Worm (Caenorhabditis elegans) whole organism, L2 larva: ENCODE results near the gene hil-6.

Source experiments
- C34F6.9 ChIP-seq: fragments of 150-350 bp; optimal IDR thresholded peaks from 2 replicates; lab custom pipeline; 2014; ENCODE audit warnings: missing biosample characterization, missing genetic modification characterization
- F13H6.1 ChIP-seq: sonication (generic microtip); optimal IDR thresholded peaks from 2 replicates; lab custom pipeline; 2016; ENCODE audit warnings: missing genetic modification characterization, missing compliant biosample characterization
- R02D3.7 ChIP-seq: fragments of 150-350 bp; optimal IDR thresholded peaks from 2 replicates; lab custom pipeline; 2014; ENCODE audit warnings: missing biosample characterization, missing genetic modification characterization
- Y55F3AM.14 ChIP-seq: fragments of 200-800 bp; sonication (Bioruptor generic); optimal IDR thresholded peaks from 2 replicates; lab custom pipeline; 2018; ENCODE audit warnings: mild to moderate bottlenecking, missing genetic modification characterization, missing compliant biosample characterization
- alr-1 ChIP-seq: fragments of 150-350 bp; optimal IDR thresholded peaks from 2 replicates; lab custom pipeline; 2014; ENCODE audit warnings: missing biosample characterization, missing genetic modification characterization
- aly-2 ChIP-seq: fragments of 150-350 bp; optimal IDR thresholded peaks from 2 replicates; lab custom pipeline; 2014; ENCODE audit warnings: missing biosample characterization, missing genetic modification characterization
- blmp-1 ChIP-seq: sonication (generic microtip); optimal IDR thresholded peaks from 2 replicates; lab custom pipeline; 2017; ENCODE audit warnings: missing genetic modification characterization, mild to moderate bottlenecking, missing compliant biosample characterization, antibody characterized with exemption, moderate library complexity; ENCODE audit not compliant: insufficient read depth
- crh-2 ChIP-seq: sonication (generic microtip); optimal IDR thresholded peaks from 2 replicates; lab custom pipeline; 2017; ENCODE audit warnings: missing biosample characterization, missing genetic modification characterization
- dmd-4 ChIP-seq: sonication (generic microtip); optimal IDR thresholded peaks from 2 replicates; lab custom pipeline; 2017; ENCODE audit warnings: missing biosample characterization, missing genetic modification characterization
- egl-27 ChIP-seq: sonication (generic microtip); optimal IDR thresholded peaks from 3 replicates; lab custom pipeline; 2017; ENCODE audit warnings: missing biosample characterization, missing genetic modification reagents, missing genetic modification characterization
- elt-1 ChIP-seq: fragments of 150-350 bp; optimal IDR thresholded peaks from 2 replicates; lab custom pipeline; 2014; ENCODE audit warnings: missing biosample characterization, missing genetic modification characterization
- elt-3 ChIP-seq: sonication (generic microtip); optimal IDR thresholded peaks from 2 replicates; lab custom pipeline; 2017; ENCODE audit warnings: missing biosample characterization, missing genetic modification characterization
- fos-1 ChIP-seq: fragments of 150-350 bp; optimal IDR thresholded peaks from 2 replicates; lab custom pipeline; 2014; ENCODE audit warnings: missing biosample characterization, missing genetic modification characterization
- lin-13 ChIP-seq: fragments of 150-350 bp; optimal IDR thresholded peaks from 2 replicates; lab custom pipeline; 2014; ENCODE audit warnings: missing biosample characterization, missing genetic modification reagents, missing genetic modification characterization
- lin-39 ChIP-seq: fragments of 150-350 bp; optimal IDR thresholded peaks from 2 replicates; lab custom pipeline; 2014; ENCODE audit warnings: missing biosample characterization, missing genetic modification reagents, missing genetic modification characterization
- mdl-1 ChIP-seq, 2 experiments: fragments of 150-350 bp in 1 of 2; sonication (generic microtip) in 1 of 2; optimal IDR thresholded peaks; 2 replicates each; lab custom pipeline; 2017; ENCODE audit warnings: missing biosample characterization in 2 of 2, missing genetic modification characterization in 2 of 2
- nhr-10 ChIP-seq: sonication (generic microtip); optimal IDR thresholded peaks from 2 replicates; lab custom pipeline; 2017; ENCODE audit warnings: missing biosample characterization, missing genetic modification characterization
- nhr-11 ChIP-seq: fragments of 150-350 bp; optimal IDR thresholded peaks from 2 replicates; lab custom pipeline; 2014; ENCODE audit warnings: missing biosample characterization, missing genetic modification characterization
- nhr-12 ChIP-seq: fragments of 150-350 bp; optimal IDR thresholded peaks from 2 replicates; lab custom pipeline; 2014; ENCODE audit warnings: missing biosample characterization, missing genetic modification characterization
- nhr-129 ChIP-seq: fragments of 150-350 bp; optimal IDR thresholded peaks from 2 replicates; lab custom pipeline; 2014; ENCODE audit warnings: missing biosample characterization, missing genetic modification characterization
- nhr-21 ChIP-seq: fragments of 150-350 bp; optimal IDR thresholded peaks from 2 replicates; lab custom pipeline; 2014; ENCODE audit warnings: missing biosample characterization, missing genetic modification characterization
- nhr-23 ChIP-seq: fragments of 150-350 bp; optimal IDR thresholded peaks from 2 replicates; lab custom pipeline; 2014; ENCODE audit warnings: missing biosample characterization, missing genetic modification reagents, missing genetic modification characterization
- nhr-237 ChIP-seq: fragments of 150-350 bp; optimal IDR thresholded peaks from 2 replicates; lab custom pipeline; 2014; ENCODE audit warnings: missing biosample characterization, missing genetic modification characterization
- nhr-6 ChIP-seq: fragments of 150-350 bp; optimal IDR thresholded peaks from 2 replicates; lab custom pipeline; 2014; ENCODE audit warnings: missing biosample characterization, missing genetic modification characterization
- nhr-77 ChIP-seq: fragments of 150-350 bp; optimal IDR thresholded peaks from 2 replicates; lab custom pipeline; 2014; ENCODE audit warnings: missing biosample characterization, missing genetic modification characterization
- peb-1 ChIP-seq: fragments of 150-350 bp; optimal IDR thresholded peaks from 2 replicates; lab custom pipeline; 2014; ENCODE audit warnings: missing biosample characterization, missing genetic modification characterization
- sem-4 ChIP-seq: fragments of 150-350 bp; optimal IDR thresholded peaks from 2 replicates; lab custom pipeline; 2014; ENCODE audit warnings: missing biosample characterization, missing genetic modification reagents, missing genetic modification characterization
- skn-1 ChIP-seq: sonication (generic microtip); optimal IDR thresholded peaks from 2 replicates; lab custom pipeline; 2017; ENCODE audit warnings: missing biosample characterization, missing genetic modification characterization
- sma-9 ChIP-seq, 2 experiments: fragments of 150-350 bp in 1 of 2; sonication (generic microtip) in 1 of 2; optimal IDR thresholded peaks; 2 replicates each; lab custom pipeline; 2014 to 2016; ENCODE audit warnings: missing genetic modification characterization in 2 of 2, mild to moderate bottlenecking in 1 of 2, missing biosample characterization in 1 of 2, missing compliant biosample characterization in 1 of 2, missing genetic modification reagents in 1 of 2, moderate library complexity in 1 of 2
- unc-62 ChIP-seq: fragments of 150-350 bp; optimal IDR thresholded peaks from 2 replicates; lab custom pipeline; 2014; ENCODE audit warnings: missing biosample characterization, missing genetic modification reagents, missing genetic modification characterization
- ztf-1 ChIP-seq: fragments of 200-800 bp; sonication (Bioruptor generic); conservative IDR thresholded peaks from 2 replicates; pipeline ENCODE4 v1.3.6; 2022; ENCODE audit warnings: missing genetic modification characterization, missing compliant biosample characterization
- ztf-11 ChIP-seq: sonication (generic microtip); optimal IDR thresholded peaks from 2 replicates; lab custom pipeline; 2017; ENCODE audit warnings: missing biosample characterization, missing genetic modification characterization
- ztf-4 ChIP-seq: fragments of 150-350 bp; optimal IDR thresholded peaks from 2 replicates; lab custom pipeline; 2014; ENCODE audit warnings: missing biosample characterization, missing genetic modification characterization

hil-6 gene

DNA sequence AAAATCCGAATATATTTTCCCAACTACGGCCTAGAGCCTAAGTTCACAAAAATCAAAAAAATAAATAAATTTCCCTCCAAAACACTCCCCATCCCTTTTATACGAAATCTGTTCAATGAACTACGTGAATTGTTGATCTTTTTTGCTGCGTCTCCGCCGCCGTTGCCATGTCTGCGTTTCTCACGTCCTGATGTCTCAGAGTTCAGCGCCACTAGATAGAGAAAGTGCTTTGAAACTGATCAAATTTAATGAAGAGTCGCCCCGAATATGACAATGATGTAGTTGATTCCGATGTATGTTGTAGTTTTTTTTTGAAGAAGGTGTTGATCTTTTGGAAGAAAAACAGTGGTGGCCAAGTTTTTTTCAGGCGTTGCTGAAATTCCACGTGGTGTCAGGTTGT, 22.9 kb upstream of the hil-6 start:
- TF ChIP-seq lin-39 (no peak), alr-1 (tag; lab: Kevin White, UChicago) (no peak), aly-2 (tag; lab: Kevin White, UChicago) (no peak), R02D3.7 (tag; lab: Kevin White, UChicago) (no peak), Y55F3AM.14 (GFP tag; lab: Kevin White, UChicago) (no peak), sem-4 (tag; lab: Kevin White, UChicago) (no peak), unc-62 (GFP tag; lab: Kevin White, UChicago) (no peak), nhr-129 (tag; lab: Kevin White, UChicago) (no peak), nhr-23 (tag; lab: Kevin White, UChicago) (no peak), ztf-11 (tag; lab: Kevin White, UChicago) (no peak), dmd-4 (tag; lab: Kevin White, UChicago) (no peak)

ce11 chrV:2053509-2053908, 22.2 kb upstream of the hil-6 start, which contains the start of gene comt-5:
Gene comt-5, minus strand, starts transcription at chrV:2053609.
- TF ChIP-seq nhr-11 (tag; lab: Kevin White, UChicago), result no peak

ce11 chrV:2051507-2051906, 20.2 kb upstream of the hil-6 start, which contains the start of gene Y40B10A.11:
Gene Y40B10A.11, minus strand, starts transcription at chrV:2051607.
- TF ChIP-seq unc-62 (GFP tag; lab: Kevin White, UChicago) (no peak), peb-1 (tag; lab: Kevin White, UChicago) (no peak), skn-1 (tag; lab: Kevin White, UChicago) (no peak), blmp-1 (tag; lab: Kevin White, UChicago) (no peak), nhr-77 (tag; lab: Kevin White, UChicago) (no peak), egl-27 (no peak), aly-2 (tag; lab: Kevin White, UChicago) (no peak), mdl-1 (tag; optimal IDR thresholded peaks at IDR 0.05; lab: Kevin White, UChicago) (no peak), R02D3.7 (tag; lab: Kevin White, UChicago) (no peak), nhr-237 (no peak), lin-13 (no peak), nhr-12 (tag; lab: Kevin White, UChicago) (no peak), C34F6.9 (tag; lab: Kevin White, UChicago) (no peak), crh-2 (tag; lab: Kevin White, UChicago) (no peak), nhr-6 (no peak), F13H6.1 (tag; lab: Kevin White, UChicago) (no peak), elt-1 (no peak), nhr-10 (tag; lab: Kevin White, UChicago) (no peak), ztf-1 (GFP tag; lab: Robert Waterston, UW) (no peak)

ce11 chrV:2050790-2051189, 19.4 kb upstream of the hil-6 start:
- TF ChIP-seq egl-27 (no peak), nhr-21 (tag; lab: Kevin White, UChicago) (no peak), F13H6.1 (tag; lab: Kevin White, UChicago) (no peak), ztf-1 (GFP tag; lab: Robert Waterston, UW) (no peak), ztf-4 (no peak)
- TF ChIP-seq, all 48 proteins: peak for 0

DNA sequence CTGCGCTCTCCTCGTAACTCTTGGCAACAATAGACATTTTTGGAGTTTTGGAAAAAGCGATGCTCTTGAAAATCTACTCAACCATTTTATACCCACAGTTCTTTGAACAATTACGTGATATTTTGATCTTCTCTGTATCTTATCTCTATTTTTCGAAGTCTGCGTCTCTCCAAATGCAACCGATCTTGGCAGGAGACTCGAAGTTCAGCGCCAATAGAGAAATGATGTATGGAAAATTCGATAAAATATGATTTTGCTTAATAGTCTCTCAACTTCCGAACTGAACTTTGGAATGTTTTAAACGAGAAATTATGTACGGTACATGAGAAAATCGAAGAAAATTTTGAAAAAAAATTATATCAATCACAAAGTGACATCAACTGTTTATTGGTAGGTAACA, 18.8 kb upstream of the hil-6 start, which contains the start of gene comt-4:
Gene comt-4, minus strand, starts transcription at position 50 of the 400 bp plus-strand sequence.
- TF ChIP-seq fos-1 (tag; lab: Kevin White, UChicago) (peak; percentile 4), alr-1 (tag; lab: Kevin White, UChicago) (no peak), sma-9 (GFP tag; optimal IDR thresholded peaks at IDR 0.05; lab: Kevin White, UChicago) (peak; percentile 71), sma-9 (tag; optimal IDR thresholded peaks at IDR 0.05; lab: Kevin White, UChicago) (no peak), nhr-129 (tag; lab: Kevin White, UChicago) (no peak)

ce11 chrV:2045956-2046355, 14.6 kb upstream of the hil-6 start, which contains the start of gene Y40B10A.5:
Gene Y40B10A.5, minus strand, starts transcription at chrV:2046056.
- no peak for TF ChIP-seq elt-3
- TF ChIP-seq, all 48 proteins: peak for 0
